1 fruit fly cellular context compared by ENCODE assay signal in the genomic region with DNA sequence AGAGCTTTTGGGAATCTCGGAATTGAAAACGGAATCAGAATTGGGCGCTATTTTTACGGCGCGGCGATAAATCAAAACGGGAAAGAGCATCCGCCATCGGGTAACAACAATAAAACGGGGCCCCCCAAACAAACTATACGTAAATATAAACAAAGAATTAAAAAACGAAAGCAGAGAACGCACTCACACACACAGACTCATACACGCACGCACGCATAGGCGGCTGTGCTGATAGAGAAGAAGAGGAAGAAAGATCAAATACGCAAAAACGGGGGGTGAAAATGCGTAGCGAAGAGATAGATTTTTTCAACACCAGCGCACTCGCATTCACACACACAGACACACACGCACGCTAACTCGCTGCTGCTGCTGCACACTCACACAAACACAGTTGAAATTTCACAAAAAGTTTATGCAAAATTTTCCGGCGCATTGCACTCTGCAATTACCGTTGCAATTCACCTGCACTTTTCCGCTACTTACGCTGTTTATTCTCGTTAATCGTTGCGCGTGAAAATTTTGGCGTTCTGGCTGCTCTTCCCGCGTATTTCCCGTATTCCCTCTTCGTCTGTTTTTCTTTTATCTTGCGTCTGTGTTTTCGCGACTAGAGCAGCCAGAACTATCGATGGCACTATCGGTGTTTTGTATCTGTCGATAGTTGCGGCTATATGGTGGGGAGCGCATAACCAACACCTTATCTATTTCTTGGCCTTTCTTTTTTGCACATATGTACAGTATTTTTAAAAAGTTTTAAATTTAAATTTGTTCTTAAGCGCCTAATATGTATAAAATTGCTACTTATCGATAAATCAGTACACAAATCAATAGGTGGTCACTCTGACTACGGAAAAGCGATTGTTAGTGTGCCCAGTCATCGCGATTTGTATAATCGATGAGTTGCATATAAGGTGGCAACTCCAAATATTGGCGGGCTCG.
TF ChIP-seq lines count a peak whose summit lies in the region.

Gene CG31122 (minus strand): TSS at position 596 of the 936 bp plus-strand sequence.

TF ChIP-seq in whole organism, embryonic, 481 proteins besides CTCF, POLR2A, EP300 and RAD21 (continued from another document and continues in another):
- TF ChIP-seq CG8089 (GFP tag; optimal IDR thresholded peaks at IDR 0.05; lab: Kevin White, UChicago) = no peak
- no peak for TF ChIP-seq Dfd (GFP tag; optimal IDR thresholded peaks at IDR 0.05; lab: Kevin White, UChicago)
- peak; percentile 49; the same call in 2 of the 3 replicates for TF ChIP-seq CG11560 (tag; IDR thresholded peaks at IDR 0.05; lab: Robert Waterston, UW)
- no peak for TF ChIP-seq Asciz (GFP tag; optimal IDR thresholded peaks at IDR 0.05; lab: Kevin White, UChicago)
- no peak for TF ChIP-seq gcm2 (GFP tag; optimal IDR thresholded peaks at IDR 0.05; lab: Kevin White, UChicago)
- TF ChIP-seq Drgx (GFP tag; IDR thresholded peaks at IDR 0.05; lab: Robert Waterston, UW) = 0 out of 2 replicates have a peak, but pooled peaks have one; percentile 25
- TF ChIP-seq CG10274 (GFP tag; optimal IDR thresholded peaks at IDR 0.05; lab: Kevin White, UChicago) = no peak
- TF ChIP-seq vvl (GFP tag; IDR thresholded peaks at IDR 0.05; lab: Robert Waterston, UW) = peak; percentile 51; the same call in 1 of the 2 replicates
- peak; percentile 45 for TF ChIP-seq CG8944 (GFP tag; optimal IDR thresholded peaks at IDR 0.05; lab: Kevin White, UChicago)
- no peak for TF ChIP-seq Sox102F (GFP tag; optimal IDR thresholded peaks at IDR 0.05; lab: Kevin White, UChicago)
- no peak for TF ChIP-seq CG18619 (GFP tag; optimal IDR thresholded peaks at IDR 0.05; lab: Kevin White, UChicago)
- TF ChIP-seq CG7372 (GFP tag; IDR thresholded peaks at IDR 0.05; lab: Robert Waterston, UW) = no peak
- TF ChIP-seq Poxn (GFP tag; IDR thresholded peaks at IDR 0.05; lab: Robert Waterston, UW) = no peak
- TF ChIP-seq HHEX (GFP tag; optimal IDR thresholded peaks at IDR 0.05; lab: Kevin White, UChicago) = peak; percentile 5
- TF ChIP-seq dm (GFP tag; optimal IDR thresholded peaks at IDR 0.05; lab: Kevin White, UChicago) = peak; percentile 14
- TF ChIP-seq CG18476 (GFP tag; optimal IDR thresholded peaks at IDR 0.05; lab: Kevin White, UChicago) = no peak
- no peak for TF ChIP-seq ab (GFP tag; optimal IDR thresholded peaks at IDR 0.05; lab: Kevin White, UChicago)
- TF ChIP-seq knrl (GFP tag; IDR thresholded peaks at IDR 0.05; lab: Robert Waterston, UW; ENCODE audit: partially characterized antibody) = peak; percentile 96
- no peak for TF ChIP-seq CG3281 (GFP tag; optimal IDR thresholded peaks at IDR 0.05; lab: Kevin White, UChicago)
- 0 out of 3 replicates have a peak, but pooled peaks have one; percentile 5 for TF ChIP-seq CG2889 (GFP tag; IDR thresholded peaks at IDR 0.05; lab: Robert Waterston, UW)
- no peak for TF ChIP-seq zf30C (GFP tag; optimal IDR thresholded peaks at IDR 0.05; lab: Kevin White, UChicago)
- TF ChIP-seq CG4854 (GFP tag; optimal IDR thresholded peaks at IDR 0.05; lab: Kevin White, UChicago) = peak; percentile 32
- peak; percentile 65 for TF ChIP-seq CG12391 (tag; optimal IDR thresholded peaks at IDR 0.05; lab: Kevin White, UChicago)
- TF ChIP-seq Ptx1 (GFP tag; IDR thresholded peaks at IDR 0.05; lab: Robert Waterston, UW) = peak; percentile 35; the same call in 1 of the 2 replicates
- TF ChIP-seq Ets65A (GFP tag; lab: Kevin White, UChicago) = peak; percentile 86
- TF ChIP-seq prd (optimal IDR thresholded peaks at IDR 0.05; lab: Kevin White, UChicago) = no peak
- peak; percentile 59; the same call in 2 of the 3 replicates for TF ChIP-seq prd (GFP tag; IDR thresholded peaks at IDR 0.05; lab: Robert Waterston, UW)
- TF ChIP-seq sqz (GFP tag; optimal IDR thresholded peaks at IDR 0.05; lab: Kevin White, UChicago) = no peak
- TF ChIP-seq CG17829 (tag; optimal IDR thresholded peaks at IDR 0.05; lab: Kevin White, UChicago) = no peak
- peak; percentile 91 for TF ChIP-seq E2f2 (GFP tag; IDR thresholded peaks at IDR 0.05; lab: Robert Waterston, UW)
- TF ChIP-seq sna (GFP tag; IDR thresholded peaks at IDR 0.05; lab: Robert Waterston, UW; ENCODE audit: partially characterized antibody) = peak; percentile 99
- no peak for TF ChIP-seq tgo (GFP tag; IDR thresholded peaks at IDR 0.05; lab: Robert Waterston, UW)
- no peak for TF ChIP-seq CG14050 (GFP tag; IDR thresholded peaks at IDR 0.05; lab: Robert Waterston, UW)
- no peak for TF ChIP-seq cato (GFP tag; optimal IDR thresholded peaks at IDR 0.05; lab: Kevin White, UChicago; ENCODE audit: borderline replicate concordance)
- TF ChIP-seq kay (GFP tag; optimal IDR thresholded peaks at IDR 0.05; lab: Kevin White, UChicago) = no peak
- no peak for TF ChIP-seq CG6272 (GFP tag; IDR thresholded peaks at IDR 0.05; lab: Robert Waterston, UW)
- TF ChIP-seq NfI (GFP tag; optimal IDR thresholded peaks at IDR 0.05; lab: Kevin White, UChicago) = no peak
- TF ChIP-seq onecut (GFP tag; IDR thresholded peaks at IDR 0.05; lab: Robert Waterston, UW) = peak; percentile 77
- TF ChIP-seq CG17361 (GFP tag; IDR thresholded peaks at IDR 0.05; lab: Robert Waterston, UW) = no peak; the same call in 2 of the 3 replicates
- TF ChIP-seq Hr3 (GFP tag; optimal IDR thresholded peaks at IDR 0.05; lab: Kevin White, UChicago) = peak; percentile 43
- peak; percentile 90 for TF ChIP-seq CG8478 (optimal IDR thresholded peaks at IDR 0.05; lab: Kevin White, UChicago)
- peak; percentile 56 for TF ChIP-seq gro (GFP tag; optimal IDR thresholded peaks at IDR 0.05; lab: Kevin White, UChicago)
- TF ChIP-seq ci (GFP tag; IDR thresholded peaks at IDR 0.05; lab: Robert Waterston, UW) = no peak
- TF ChIP-seq br (optimal IDR thresholded peaks at IDR 0.05; lab: Kevin White, UChicago) = no peak
- peak; percentile 44; the same call in 1 of the 2 replicates for TF ChIP-seq CG14441 (GFP tag; IDR thresholded peaks at IDR 0.05; lab: Robert Waterston, UW)
- no peak for TF ChIP-seq twi (tag; optimal IDR thresholded peaks at IDR 0.05; lab: Kevin White, UChicago)
- TF ChIP-seq Hr39 (optimal IDR thresholded peaks at IDR 0.05; lab: Kevin White, UChicago) = no peak
- TF ChIP-seq fd3F (GFP tag; optimal IDR thresholded peaks at IDR 0.05; lab: Kevin White, UChicago) = no peak
- TF ChIP-seq CG12104 (GFP tag; optimal IDR thresholded peaks at IDR 0.05; lab: Kevin White, UChicago) = no peak
- peak; percentile 93 for TF ChIP-seq Bgb (GFP tag; IDR thresholded peaks at IDR 0.05; lab: Robert Waterston, UW; ENCODE audit: partially characterized antibody)
- TF ChIP-seq CG14710 (tag; optimal IDR thresholded peaks at IDR 0.05; lab: Kevin White, UChicago) = peak; percentile 84
- TF ChIP-seq hbn (GFP tag; IDR thresholded peaks at IDR 0.05; lab: Robert Waterston, UW; ENCODE audit: partially characterized antibody) = peak; percentile 96
- TF ChIP-seq MESR4 (GFP tag; optimal IDR thresholded peaks at IDR 0.05; lab: Kevin White, UChicago) = peak; percentile 59
- no peak for TF ChIP-seq usp (GFP tag; optimal IDR thresholded peaks at IDR 0.05; lab: Kevin White, UChicago)
- TF ChIP-seq chinmo (GFP tag; IDR thresholded peaks at IDR 0.05; lab: Robert Waterston, UW; ENCODE audit: partially characterized antibody) = peak; percentile 97
- no peak for TF ChIP-seq Fer2 (tag; optimal IDR thresholded peaks at IDR 0.05; lab: Kevin White, UChicago)
- TF ChIP-seq tx (GFP tag; optimal IDR thresholded peaks at IDR 0.05; lab: Kevin White, UChicago) = peak; percentile 0
- TF ChIP-seq ems (GFP tag; optimal IDR thresholded peaks at IDR 0.05; lab: Kevin White, UChicago) = peak; percentile 66
- TF ChIP-seq tap (tag; optimal IDR thresholded peaks at IDR 0.05; lab: Kevin White, UChicago) = no peak
- TF ChIP-seq CoRest (tag; optimal IDR thresholded peaks at IDR 0.05; lab: Kevin White, UChicago) = peak; percentile 56
- no peak for TF ChIP-seq pnt (GFP tag; optimal IDR thresholded peaks at IDR 0.05; lab: Kevin White, UChicago)
- TF ChIP-seq CG8359 (GFP tag; optimal IDR thresholded peaks at IDR 0.05; lab: Kevin White, UChicago; ENCODE audit: borderline replicate concordance) = no peak
- peak; percentile 35 for TF ChIP-seq CG12942 (GFP tag; optimal IDR thresholded peaks at IDR 0.05; lab: Kevin White, UChicago)
- peak; percentile 49; the same call in 1 of the 2 replicates for TF ChIP-seq E2f1 (GFP tag; IDR thresholded peaks at IDR 0.05; lab: Robert Waterston, UW)
- peak; percentile 67 for TF ChIP-seq CG15514 (GFP tag; optimal IDR thresholded peaks at IDR 0.05; lab: Kevin White, UChicago)
- TF ChIP-seq salm (tag; optimal IDR thresholded peaks at IDR 0.05; lab: Kevin White, UChicago) = no peak
- TF ChIP-seq schlank (tag; optimal IDR thresholded peaks at IDR 0.05; lab: Kevin White, UChicago) = no peak
- peak; percentile 44 for TF ChIP-seq bab2 (GFP tag; optimal IDR thresholded peaks at IDR 0.05; lab: Kevin White, UChicago)
- TF ChIP-seq Nf-YC (tag; optimal IDR thresholded peaks at IDR 0.05; lab: Kevin White, UChicago) = no peak
- TF ChIP-seq Blimp-1 (GFP tag; optimal IDR thresholded peaks at IDR 0.05; lab: Kevin White, UChicago) = peak; percentile 66
- TF ChIP-seq CG3163 (GFP tag; optimal IDR thresholded peaks at IDR 0.05; lab: Kevin White, UChicago) = no peak
- peak; percentile 61 for TF ChIP-seq CG15601 (tag; optimal IDR thresholded peaks at IDR 0.05; lab: Kevin White, UChicago)
- TF ChIP-seq Lim3 (GFP tag; IDR thresholded peaks at IDR 0.05; lab: Robert Waterston, UW) = no peak
- TF ChIP-seq gce (GFP tag; IDR thresholded peaks at IDR 0.05; lab: Robert Waterston, UW) = no peak
- peak; percentile 59 for TF ChIP-seq YL-1 (GFP tag; optimal IDR thresholded peaks at IDR 0.05; lab: Kevin White, UChicago)
- peak; percentile 68 for TF ChIP-seq CG2120 (GFP tag; optimal IDR thresholded peaks at IDR 0.05; lab: Kevin White, UChicago)
- no peak for TF ChIP-seq CG10462 (GFP tag; optimal IDR thresholded peaks at IDR 0.05; lab: Kevin White, UChicago)
- peak; percentile 87 for TF ChIP-seq pzg (GFP tag; optimal IDR thresholded peaks at IDR 0.05; lab: Kevin White, UChicago)
- TF ChIP-seq slp2 (GFP tag; optimal IDR thresholded peaks at IDR 0.05; lab: Kevin White, UChicago) = no peak
- no peak for TF ChIP-seq sim (GFP tag; IDR thresholded peaks at IDR 0.05; lab: Robert Waterston, UW)
- peak in 1 of 2 experiments; percentile 19 for TF ChIP-seq crp (GFP tag; optimal IDR thresholded peaks at IDR 0.05; lab: Kevin White, UChicago)
- TF ChIP-seq CG12155 (GFP tag; optimal IDR thresholded peaks at IDR 0.05; lab: Kevin White, UChicago) = peak; percentile 53
- TF ChIP-seq CG9215 (GFP tag; IDR thresholded peaks at IDR 0.05; lab: Robert Waterston, UW) = no peak
- no peak for TF ChIP-seq da (GFP tag; optimal IDR thresholded peaks at IDR 0.05; lab: Kevin White, UChicago)
- TF ChIP-seq CG10147 (GFP tag; optimal IDR thresholded peaks at IDR 0.05; lab: Kevin White, UChicago) = peak; percentile 59
- no peak for TF ChIP-seq CG11247 (GFP tag; IDR thresholded peaks at IDR 0.05; lab: Robert Waterston, UW)
- peak; percentile 28 for TF ChIP-seq CG13123 (GFP tag; optimal IDR thresholded peaks at IDR 0.05; lab: Kevin White, UChicago)
- TF ChIP-seq CG16813 (GFP tag; IDR thresholded peaks at IDR 0.05; lab: Robert Waterston, UW; ENCODE audit: partially characterized antibody) = peak; percentile 98
- no peak for TF ChIP-seq odd (GFP tag; optimal IDR thresholded peaks at IDR 0.05; lab: Kevin White, UChicago)
- TF ChIP-seq CG4424 (GFP tag; optimal IDR thresholded peaks at IDR 0.05; lab: Kevin White, UChicago) = peak; percentile 41
- TF ChIP-seq mirr (GFP tag; optimal IDR thresholded peaks at IDR 0.05; lab: Kevin White, UChicago) = no peak
- peak; percentile 97 for TF ChIP-seq CG17385 (GFP tag; optimal IDR thresholded peaks at IDR 0.05; lab: Kevin White, UChicago)
- TF ChIP-seq dmrt99B (tag; optimal IDR thresholded peaks at IDR 0.05; lab: Kevin White, UChicago) = no peak
- TF ChIP-seq ind (GFP tag; optimal IDR thresholded peaks at IDR 0.05; lab: Kevin White, UChicago) = peak; percentile 3
- TF ChIP-seq MTF-1 (GFP tag; optimal IDR thresholded peaks at IDR 0.05; lab: Kevin White, UChicago; ENCODE audit: borderline replicate concordance) = no peak
- TF ChIP-seq NK7.1 (GFP tag; optimal IDR thresholded peaks at IDR 0.05; lab: Kevin White, UChicago) = no peak
- TF ChIP-seq Meics (GFP tag; optimal IDR thresholded peaks at IDR 0.05; lab: Kevin White, UChicago) = peak; percentile 8
- no peak for TF ChIP-seq CG7928 (GFP tag; optimal IDR thresholded peaks at IDR 0.05; lab: Kevin White, UChicago)
- TF ChIP-seq Doc2 (GFP tag; IDR thresholded peaks at IDR 0.05; lab: Robert Waterston, UW) = no peak
- TF ChIP-seq CG12236 (GFP tag; optimal IDR thresholded peaks at IDR 0.05; lab: Kevin White, UChicago) = peak; percentile 43
- peak; percentile 82 for TF ChIP-seq ranshi (GFP tag; IDR thresholded peaks at IDR 0.05; lab: Robert Waterston, UW)
- peak; percentile 3 for TF ChIP-seq CG10654 (GFP tag; optimal IDR thresholded peaks at IDR 0.05; lab: Kevin White, UChicago)
- peak; percentile 62 for TF ChIP-seq pho (GFP tag; optimal IDR thresholded peaks at IDR 0.05; lab: Kevin White, UChicago)
- no peak for TF ChIP-seq Jarid2 (GFP tag; optimal IDR thresholded peaks at IDR 0.05; lab: Kevin White, UChicago)
- TF ChIP-seq sc (optimal IDR thresholded peaks at IDR 0.05; lab: Kevin White, UChicago) = no peak
- no peak for TF ChIP-seq sc (GFP tag; optimal IDR thresholded peaks at IDR 0.05; lab: Kevin White, UChicago)
- no peak for TF ChIP-seq peb (GFP tag; IDR thresholded peaks at IDR 0.05; lab: Robert Waterston, UW)
- peak; percentile 20 for TF ChIP-seq exex (tag; optimal IDR thresholded peaks at IDR 0.05; lab: Kevin White, UChicago)
- peak; percentile 32; the same call in 1 of the 2 replicates for TF ChIP-seq ttk (GFP tag; IDR thresholded peaks at IDR 0.05; lab: Robert Waterston, UW)
- TF ChIP-seq bcd (GFP tag; optimal IDR thresholded peaks at IDR 0.05; lab: Kevin White, UChicago) = peak; percentile 36
- TF ChIP-seq tna (GFP tag; IDR thresholded peaks at IDR 0.05; lab: Robert Waterston, UW; ENCODE audit: partially characterized antibody) = peak; percentile 94
- TF ChIP-seq Gsc (GFP tag; IDR thresholded peaks at IDR 0.05; lab: Robert Waterston, UW) = no peak
- no peak for TF ChIP-seq ssp (GFP tag; IDR thresholded peaks at IDR 0.05; lab: Robert Waterston, UW)
- peak; percentile 54 for TF ChIP-seq CG13624 (GFP tag; optimal IDR thresholded peaks at IDR 0.05; lab: Kevin White, UChicago)
- peak; percentile 89 for TF ChIP-seq CG6791 (GFP tag; IDR thresholded peaks at IDR 0.05; lab: Robert Waterston, UW; ENCODE audit: partially characterized antibody)
- TF ChIP-seq Hand (GFP tag; optimal IDR thresholded peaks at IDR 0.05; lab: Kevin White, UChicago) = no peak
- TF ChIP-seq abd-A (tag; optimal IDR thresholded peaks at IDR 0.05; lab: Kevin White, UChicago) = peak; percentile 77
- TF ChIP-seq eyg (GFP tag; optimal IDR thresholded peaks at IDR 0.05; lab: Kevin White, UChicago) = no peak
- TF ChIP-seq cad (GFP tag; optimal IDR thresholded peaks at IDR 0.05; lab: Kevin White, UChicago) = no peak
- peak; percentile 97 for TF ChIP-seq BEAF-32 (GFP tag; optimal IDR thresholded peaks at IDR 0.05; lab: Kevin White, UChicago)
